Fruit fly (Drosophila melanogaster): Measurements from ENCODE around the gene CG46441.
A peak's percentile ranks its signal among the peaks of the same experiment; 100 is the strongest.

CG46441 gene

DNA sequence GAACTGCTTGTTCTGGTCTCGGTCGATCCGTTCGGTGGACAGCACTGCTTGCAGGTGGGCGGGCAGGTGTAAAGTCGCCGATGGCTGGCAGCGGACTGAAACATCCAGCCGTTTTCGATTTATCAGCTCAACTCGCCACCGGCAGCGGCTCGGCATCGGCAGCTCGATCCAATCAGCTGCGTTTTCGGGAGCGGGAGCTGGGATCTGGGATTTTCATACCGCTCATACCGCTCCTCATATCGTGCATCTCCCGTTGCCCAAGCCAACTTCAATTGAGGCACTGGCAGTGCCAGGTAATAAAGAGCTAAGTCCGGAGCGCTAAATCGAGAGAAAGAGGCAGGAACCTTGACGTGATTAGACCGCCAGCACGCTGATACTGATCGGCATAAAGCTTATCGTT, 10.6 kb upstream of the CG46441 start, which contains the start of gene MFS9:
Gene MFS9, minus strand, starts transcription at position 101 of the 400 bp plus-strand sequence.
- TF ChIP-seq CG8478 (optimal IDR thresholded peaks at IDR 0.05) (no peak), CTCF (optimal IDR thresholded peaks at IDR 0.05) (no peak)

dm6 chr3R:20509377-20509776, 7.6 kb upstream of the CG46441 start:
- no peak for TF ChIP-seq CTCF (optimal IDR thresholded peaks at IDR 0.05)
- TF ChIP-seq CG8478 (optimal IDR thresholded peaks at IDR 0.05) = no peak

dm6 chr3R:20504488-20504887, 2.7 kb upstream of the CG46441 start, which contains the start of gene Or92a:
Or92a (plus strand) TSS chr3R:20504788.
- TF ChIP-seq CG8478 (optimal IDR thresholded peaks at IDR 0.05) = no peak
- TF ChIP-seq CTCF (optimal IDR thresholded peaks at IDR 0.05) = no peak

- no peak for TF ChIP-seq CTCF (optimal IDR thresholded peaks at IDR 0.05)
- no peak for TF ChIP-seq CG8478 (optimal IDR thresholded peaks at IDR 0.05)
Measured at dm6 chr3R:20503646-20504045, 1.8 kb upstream of the CG46441 start, which contains the start of gene MtnB. MtnB (minus strand) TSS chr3R:20503746.

- TF ChIP-seq CG8478 (optimal IDR thresholded peaks at IDR 0.05) (no peak), CTCF (optimal IDR thresholded peaks at IDR 0.05) (no peak)
Measured at dm6 chr3R:20501327-20501726, 483 bp downstream of the CG46441 start, which contains the start of gene Dic2. Dic2 (minus strand) TSS chr3R:20501427.

DNA sequence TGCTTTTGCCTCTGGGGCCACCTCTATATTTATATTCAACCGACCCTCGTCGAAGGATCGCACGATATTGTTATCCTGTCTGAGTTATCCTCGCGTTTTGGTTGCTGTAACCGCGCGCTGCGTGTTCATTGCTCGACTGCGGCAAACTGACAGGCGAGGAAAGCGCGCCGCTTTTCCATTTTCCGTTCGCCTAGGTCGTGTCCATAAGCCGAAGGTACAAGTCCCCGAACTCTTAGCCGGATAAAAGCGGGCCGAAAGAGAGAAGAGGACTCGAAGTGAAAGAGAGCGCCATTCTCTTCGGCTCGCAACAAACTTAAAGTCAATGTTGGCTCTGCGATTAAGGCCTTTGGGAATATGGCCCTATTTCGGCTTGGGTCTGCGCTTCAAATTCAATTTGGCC, 17.4 kb downstream of the CG46441 start, which contains the start of gene Gfrl:
Gene Gfrl, minus strand, starts transcription at position 148 of the 400 bp plus-strand sequence.
- TF ChIP-seq CG8478 (optimal IDR thresholded peaks at IDR 0.05) (no peak), CTCF (optimal IDR thresholded peaks at IDR 0.05) (no peak)

DNA sequence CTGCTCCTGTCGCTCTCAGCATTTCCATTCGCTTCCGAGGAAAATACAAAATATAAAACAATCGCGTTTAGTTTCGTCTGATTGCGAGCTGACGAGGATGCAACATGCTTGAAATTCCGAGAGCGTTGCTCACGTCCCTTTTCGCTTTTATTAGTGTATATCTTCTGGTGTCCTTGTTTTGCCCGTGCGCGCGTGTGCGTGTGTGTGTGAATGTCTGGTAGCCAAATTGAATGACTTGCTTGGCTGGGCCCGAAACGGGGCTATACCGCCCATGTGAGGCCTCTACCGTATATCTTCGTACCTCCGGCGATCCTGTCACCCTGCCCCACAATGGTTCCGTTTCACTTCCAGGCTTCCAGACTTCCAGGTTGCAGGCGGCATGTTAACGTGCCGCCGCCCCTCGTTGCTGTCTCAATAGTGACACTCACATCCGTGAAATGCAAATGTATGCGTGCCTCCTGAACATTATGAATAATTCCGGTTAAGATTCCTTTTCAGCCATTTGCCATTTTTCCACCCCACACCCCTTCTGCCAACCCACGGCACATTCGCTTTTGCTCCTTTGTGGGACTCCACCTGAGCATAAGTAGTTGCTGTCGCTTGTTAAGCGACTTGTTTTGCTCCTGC, 28.9 kb downstream of the CG46441 start:
- TF ChIP-seq CG8478 (optimal IDR thresholded peaks at IDR 0.05) (no peak), CTCF (optimal IDR thresholded peaks at IDR 0.05) (no peak)

dm6 chr3R:20464267-20464768, 37.5 kb downstream of the CG46441 start:
- peak; percentile 51 to 53 for TF ChIP-seq CTCF (optimal IDR thresholded peaks at IDR 0.05)
- no peak for TF ChIP-seq CG8478 (optimal IDR thresholded peaks at IDR 0.05)

Measured in S2 (cell line).